Worm (Caenorhabditis elegans) whole organism, midembryonic: Measurements from ENCODE around the gene rft-2.

Experiments
- T22C8.4 ChIP-seq: fragments of 200-800 bp; sonication (Bioruptor generic); IDR thresholded peaks from 2 replicates; pipeline ENCODE4 v1.3.6; 2022; ENCODE audit warnings: missing genetic modification characterization, missing compliant biosample characterization
- cog-1 ChIP-seq: sonication (generic microtip); optimal IDR thresholded peaks from 2 replicates; lab custom pipeline; 2016; ENCODE audit warnings: missing genetic modification characterization, missing compliant biosample characterization
- flt-1 ChIP-seq: fragments of 200-800 bp; sonication (Bioruptor generic); IDR thresholded peaks from 2 replicates; pipeline ENCODE4 v1.3.6; 2022; ENCODE audit warnings: missing genetic modification characterization, missing compliant biosample characterization
- ref-1 ChIP-seq: fragments of 200-800 bp; sonication (Bioruptor generic); conservative IDR thresholded peaks from 2 replicates; pipeline ENCODE4 v1.3.6; 2022; ENCODE audit warnings: missing genetic modification reagents, missing genetic modification characterization, missing compliant biosample characterization
- ztf-23 ChIP-seq: fragments of 200-800 bp; sonication (Bioruptor generic); IDR thresholded peaks from 2 replicates; pipeline ENCODE4 v1.3.6; 2022; ENCODE audit warnings: missing genetic modification reagents, missing genetic modification characterization, missing compliant biosample characterization
- ztf-29 ChIP-seq: fragments of 200-800 bp; sonication (Bioruptor generic); IDR thresholded peaks from 2 replicates; pipeline ENCODE4 v1.3.6; 2022; ENCODE audit warnings: missing genetic modification reagents, missing genetic modification characterization, missing compliant biosample characterization

ce11 chrV:4450523-4451089 lies at the start of gene rft-2:
- no peak for TF ChIP-seq flt-1 (GFP tag; lab: Robert Waterston, UW)
- no peak for TF ChIP-seq T22C8.4 (GFP tag; lab: Robert Waterston, UW)
- no peak for TF ChIP-seq cog-1 (tag; lab: Kevin White, UChicago)
- TF ChIP-seq ztf-29 = no peak
- TF ChIP-seq ref-1 (GFP tag; lab: Robert Waterston, UW) = no peak
- no peak for TF ChIP-seq ztf-23 (GFP tag; lab: Robert Waterston, UW)
